Worm (Caenorhabditis elegans): Measurements from ENCODE around the gene lact-6.

- no peak for TF ChIP-seq unc-39 (tag; optimal IDR thresholded peaks at IDR 0.05)
- peak; percentile 19 for TF ChIP-seq C34F6.9 (tag; optimal IDR thresholded peaks at IDR 0.05)
- no peak for TF ChIP-seq ceh-16 (tag; optimal IDR thresholded peaks at IDR 0.05)
- TF ChIP-seq ama-1 (optimal IDR thresholded peaks at IDR 0.05) = no peak
- TF ChIP-seq R02D3.7 (tag; optimal IDR thresholded peaks at IDR 0.05) = no peak
These were observed 30.1 kb upstream of the lact-6 start, which contains the start of gene rif-1.1 for ce11 chrIV:17461222-17461707.
